Worm (Caenorhabditis elegans): ENCODE data around the gene ech-2.
"Not testable (repeated sequence)": the region's sequence is repeated elsewhere in the genome, so short reads cannot be mapped to it uniquely, and the experiment has no call there.

ech-2 gene

DNA sequence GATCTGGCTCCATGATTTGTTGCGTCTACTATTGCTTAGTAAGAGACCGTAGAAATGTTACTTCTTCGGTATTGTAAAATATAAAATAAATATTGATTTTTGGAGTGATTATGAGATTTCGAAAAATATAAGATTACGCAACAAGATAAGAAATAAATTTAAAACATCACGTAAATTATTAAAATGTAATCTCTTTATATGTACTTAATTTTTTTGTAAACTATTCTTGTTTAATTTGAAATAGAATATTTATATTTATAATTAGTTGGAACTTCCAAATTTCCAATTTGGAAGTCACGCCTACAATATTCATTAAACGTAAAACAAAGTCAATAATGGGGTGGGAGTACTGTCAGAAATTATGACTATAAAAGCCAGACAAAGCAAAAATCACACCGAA, 22.7 kb downstream of the ech-2 start, which contains the start of gene M117.4:
M117.4 (minus strand) TSS at position 101 of the 400 bp plus-strand sequence.
- TF ChIP-seq ces-1 (GFP tag; optimal IDR thresholded peaks at IDR 0.05): no peak
- peak; percentile 51 for TF ChIP-seq zip-8 (tag; optimal IDR thresholded peaks at IDR 0.05)

DNA sequence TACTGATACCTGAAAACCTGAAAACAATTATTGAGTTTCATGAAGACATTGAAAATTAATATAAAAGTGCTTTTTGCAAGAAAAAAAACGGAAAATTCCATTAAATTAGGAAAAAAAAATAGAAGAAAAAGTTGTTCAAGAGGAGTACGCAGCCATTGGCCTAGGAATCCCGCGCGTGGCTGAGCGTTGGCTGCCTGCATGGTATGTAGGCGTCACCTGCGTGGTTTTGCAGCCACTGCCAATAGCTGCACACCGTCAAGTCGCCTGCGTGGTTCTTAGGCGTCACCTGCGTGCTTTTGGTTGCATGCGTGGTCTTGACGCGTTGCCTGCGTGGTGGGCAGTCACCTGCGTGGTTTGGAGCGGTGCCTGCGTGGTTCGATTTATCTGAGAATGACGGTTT, 28.1 kb downstream of the ech-2 start, which contains the start of gene M117.6:
M117.6 (minus strand) TSS at position 101 of the 400 bp plus-strand sequence.
- not testable (repeated sequence) for TF ChIP-seq nhr-76 (tag; optimal IDR thresholded peaks at IDR 0.05); drap-1 (GFP tag; optimal IDR thresholded peaks at IDR 0.05); unc-120 (tag; optimal IDR thresholded peaks at IDR 0.05; ENCODE audit: poor library complexity, severe bottlenecking)

DNA sequence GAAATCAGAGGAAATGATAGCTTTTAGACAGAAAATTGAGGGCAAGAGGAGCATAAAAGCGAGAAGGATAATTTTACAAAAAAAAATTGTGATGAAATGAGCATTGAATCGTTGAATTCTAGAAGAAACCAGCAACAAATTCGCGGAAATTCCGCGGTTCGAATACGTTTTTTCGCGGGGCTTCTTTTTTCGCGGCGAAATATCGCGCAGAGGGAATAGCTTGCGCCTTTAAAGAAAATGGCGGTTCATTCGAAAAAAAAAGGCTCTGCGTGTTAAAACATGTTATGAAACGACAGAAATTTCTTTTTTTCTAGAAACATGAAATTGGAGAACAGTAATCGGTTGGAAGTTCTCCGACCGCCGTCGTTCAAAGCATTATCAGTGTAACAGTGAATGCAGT, 33.7 kb downstream of the ech-2 start:
- TF ChIP-seq lsy-2 (tag; optimal IDR thresholded peaks at IDR 0.05) (peak; percentile 39), mep-1 (tag; optimal IDR thresholded peaks at IDR 0.05) (peak; percentile 78), M03D4.4 (tag; optimal IDR thresholded peaks at IDR 0.05) (no peak), nhr-237 (tag; optimal IDR thresholded peaks at IDR 0.05) (peak; percentile 18), lin-13 (tag; optimal IDR thresholded peaks at IDR 0.05) (peak; percentile 46)

DNA sequence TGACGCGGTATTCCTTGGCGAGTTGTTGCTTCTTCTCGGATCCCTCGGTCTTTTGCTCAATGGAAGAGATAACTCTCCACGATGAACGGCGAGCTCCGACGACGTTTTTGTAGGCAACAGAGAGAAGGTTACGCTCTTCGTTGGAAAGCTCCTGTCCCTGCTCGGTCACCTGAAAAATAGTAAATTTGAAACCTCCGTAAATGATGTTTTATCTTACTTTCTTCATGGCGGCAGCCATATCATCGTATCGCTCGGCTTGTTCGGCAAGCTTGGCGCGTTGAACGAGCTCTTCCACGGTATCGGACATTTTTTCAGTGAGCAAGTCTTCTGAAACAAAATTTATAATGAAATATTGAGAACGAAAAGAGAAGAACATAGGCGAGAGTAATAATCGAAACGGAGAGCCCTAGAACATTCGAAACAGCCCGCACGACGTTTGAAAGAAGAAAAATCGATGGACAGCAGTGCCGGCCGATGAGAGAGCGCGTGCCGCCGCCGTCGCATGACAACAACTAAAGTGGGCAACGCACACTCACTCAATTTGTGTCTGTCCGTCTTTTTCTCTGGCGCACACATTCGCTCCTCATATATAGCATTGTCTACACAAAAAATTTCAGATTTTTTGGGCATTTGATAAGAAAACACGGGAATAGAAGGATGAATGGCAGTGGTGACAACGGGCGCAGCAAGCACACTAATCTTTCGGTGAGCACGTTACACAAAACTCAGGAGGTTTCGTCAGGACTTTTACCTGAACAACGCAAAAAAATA, 34.4 kb downstream of the ech-2 start, which contains the start of the genes par-5 and M117.3:
par-5 (minus strand) TSS at position 334 of the 771 bp plus-strand sequence.
M117.3 (plus strand) TSS at position 616 of the 771 bp plus-strand sequence.
- TF ChIP-seq lin-32 (GFP tag; optimal IDR thresholded peaks at IDR 0.05): no peak
- TF ChIP-seq nhr-237 (tag; optimal IDR thresholded peaks at IDR 0.05): no peak
- TF ChIP-seq sem-2 (GFP tag; optimal IDR thresholded peaks at IDR 0.05): no peak
- TF ChIP-seq zip-8 (tag; optimal IDR thresholded peaks at IDR 0.05): no peak
- peak; percentile 9 for TF ChIP-seq unc-62 (GFP tag; optimal IDR thresholded peaks at IDR 0.05)
- no peak for TF ChIP-seq unc-39 (tag; optimal IDR thresholded peaks at IDR 0.05)
- peak; percentile 73 for TF ChIP-seq unc-120 (tag; optimal IDR thresholded peaks at IDR 0.05; ENCODE audit: poor library complexity, severe bottlenecking)
- TF ChIP-seq snpc-4 (tag; optimal IDR thresholded peaks at IDR 0.05): no peak
- TF ChIP-seq M03D4.4 (tag; optimal IDR thresholded peaks at IDR 0.05): no peak
- peak; percentile 81 for TF ChIP-seq ces-1 (GFP tag; optimal IDR thresholded peaks at IDR 0.05)
- TF ChIP-seq bed-3 (GFP tag; optimal IDR thresholded peaks at IDR 0.05): no peak
- no peak for TF ChIP-seq nhr-76 (tag; optimal IDR thresholded peaks at IDR 0.05)
- no peak for TF ChIP-seq nhr-12 (tag; optimal IDR thresholded peaks at IDR 0.05)
- peak; percentile 29 for TF ChIP-seq sptf-1 (tag; optimal IDR thresholded peaks at IDR 0.05)
- no peak for TF ChIP-seq elt-1 (tag; optimal IDR thresholded peaks at IDR 0.05; ENCODE audit: borderline replicate concordance, insufficient read depth)
- no peak for TF ChIP-seq lin-13 (tag; optimal IDR thresholded peaks at IDR 0.05)
- TF ChIP-seq ztf-11 (tag; optimal IDR thresholded peaks at IDR 0.05): no peak
- no peak for TF ChIP-seq blmp-1 (tag; optimal IDR thresholded peaks at IDR 0.05)
- TF ChIP-seq lsy-2 (tag; optimal IDR thresholded peaks at IDR 0.05): peak; percentile 28
- TF ChIP-seq tbx-8 (GFP tag; optimal IDR thresholded peaks at IDR 0.05): no peak
- no peak for TF ChIP-seq elt-3 (tag; optimal IDR thresholded peaks at IDR 0.05)
- no peak for TF ChIP-seq mab-5 (tag; optimal IDR thresholded peaks at IDR 0.05)
- TF ChIP-seq nhr-28 (tag; optimal IDR thresholded peaks at IDR 0.05): no peak
- no peak for TF ChIP-seq ceh-83 (GFP tag; optimal IDR thresholded peaks at IDR 0.05)
- no peak for TF ChIP-seq nhr-2 (tag; optimal IDR thresholded peaks at IDR 0.05)
- no peak for TF ChIP-seq drap-1 (GFP tag; optimal IDR thresholded peaks at IDR 0.05)
- TF ChIP-seq cnd-1 (tag; optimal IDR thresholded peaks at IDR 0.05): peak; percentile 49
- no peak for TF ChIP-seq hlh-1 (tag; optimal IDR thresholded peaks at IDR 0.05)
- TF ChIP-seq flh-1 (GFP tag; optimal IDR thresholded peaks at IDR 0.05): no peak
- no peak for TF ChIP-seq mep-1 (tag; optimal IDR thresholded peaks at IDR 0.05)
- TF ChIP-seq pha-4 (tag; optimal IDR thresholded peaks at IDR 0.05): no peak
- no peak for TF ChIP-seq ceh-43 (GFP tag; optimal IDR thresholded peaks at IDR 0.05)
- TF ChIP-seq ceh-39 (tag; optimal IDR thresholded peaks at IDR 0.05): no peak
- no peak for TF ChIP-seq ham-2 (GFP tag; optimal IDR thresholded peaks at IDR 0.05)
- peak; percentile 75 for TF ChIP-seq mls-2 (tag; optimal IDR thresholded peaks at IDR 0.05)

All from whole organism, mixed stage, embryonic.